Worm (Caenorhabditis elegans) whole organism, L2 larva: ENCODE data around the gene strm-1.

Experiments
- R02D3.7 ChIP-seq: fragments of 150-350 bp; optimal IDR thresholded peaks from 2 replicates; lab custom pipeline; 2014; ENCODE audit warnings: missing biosample characterization, missing genetic modification characterization
- ZK546.5 ChIP-seq: sonication (generic microtip); optimal IDR thresholded peaks from 2 replicates; lab custom pipeline; 2017; ENCODE audit warnings: missing biosample characterization, missing genetic modification characterization
- aly-2 ChIP-seq: fragments of 150-350 bp; optimal IDR thresholded peaks from 2 replicates; lab custom pipeline; 2014; ENCODE audit warnings: missing biosample characterization, missing genetic modification characterization
- elt-1 ChIP-seq: fragments of 150-350 bp; optimal IDR thresholded peaks from 2 replicates; lab custom pipeline; 2014; ENCODE audit warnings: missing biosample characterization, missing genetic modification characterization
- fos-1 ChIP-seq: fragments of 150-350 bp; optimal IDR thresholded peaks from 2 replicates; lab custom pipeline; 2014; ENCODE audit warnings: missing biosample characterization, missing genetic modification characterization
- lin-11 ChIP-seq: fragments of 150-350 bp; sonication (generic microtip); optimal IDR thresholded peaks from 2 replicates; lab custom pipeline; 2014; ENCODE audit warnings: missing biosample characterization, missing genetic modification characterization, inconsistent platforms, mixed read lengths
- lin-13 ChIP-seq: fragments of 150-350 bp; optimal IDR thresholded peaks from 2 replicates; lab custom pipeline; 2014; ENCODE audit warnings: missing biosample characterization, missing genetic modification reagents, missing genetic modification characterization
- lin-39 ChIP-seq: fragments of 150-350 bp; optimal IDR thresholded peaks from 2 replicates; lab custom pipeline; 2014; ENCODE audit warnings: missing biosample characterization, missing genetic modification reagents, missing genetic modification characterization
- lsy-2 ChIP-seq, 2 experiments: fragments of 150-350 bp in 1 of 2; sonication (generic microtip) in 1 of 2; optimal IDR thresholded peaks; 2 replicates each; lab custom pipeline; 2014 to 2017; ENCODE audit warnings: missing biosample characterization in 2 of 2, missing genetic modification characterization in 2 of 2
- nhr-11 ChIP-seq: fragments of 150-350 bp; optimal IDR thresholded peaks from 2 replicates; lab custom pipeline; 2014; ENCODE audit warnings: missing biosample characterization, missing genetic modification characterization
- nhr-77 ChIP-seq: fragments of 150-350 bp; optimal IDR thresholded peaks from 2 replicates; lab custom pipeline; 2014; ENCODE audit warnings: missing biosample characterization, missing genetic modification characterization
- unc-62 ChIP-seq: fragments of 150-350 bp; optimal IDR thresholded peaks from 2 replicates; lab custom pipeline; 2014; ENCODE audit warnings: missing biosample characterization, missing genetic modification reagents, missing genetic modification characterization
- ztf-1 ChIP-seq: fragments of 200-800 bp; sonication (Bioruptor generic); conservative IDR thresholded peaks from 2 replicates; pipeline ENCODE4 v1.3.6; 2022; ENCODE audit warnings: missing genetic modification characterization, missing compliant biosample characterization
- ztf-11 ChIP-seq: sonication (generic microtip); optimal IDR thresholded peaks from 2 replicates; lab custom pipeline; 2017; ENCODE audit warnings: missing biosample characterization, missing genetic modification characterization

ce11 chrIII:2418981-2419380 lies 17.1 kb downstream of the strm-1 start:
- no peak for TF ChIP-seq elt-1 (tag; lab: Kevin White, UChicago)
- no peak for TF ChIP-seq ZK546.5 (tag; lab: Kevin White, UChicago)
- TF ChIP-seq ztf-1 (GFP tag; lab: Robert Waterston, UW) = no peak
- TF ChIP-seq lin-13 (GFP tag; lab: Kevin White, UChicago) = no peak
- TF ChIP-seq lin-11 = no peak
- no peak for TF ChIP-seq R02D3.7
- TF ChIP-seq unc-62 (GFP tag; lab: Kevin White, UChicago) = no peak
- no peak for TF ChIP-seq nhr-11
- TF ChIP-seq ztf-11 (tag; lab: Kevin White, UChicago) = no peak
- no peak for TF ChIP-seq lsy-2 (tag; optimal IDR thresholded peaks at IDR 0.05; lab: Kevin White, UChicago)
- no peak for TF ChIP-seq aly-2 (tag; lab: Kevin White, UChicago)
- TF ChIP-seq lin-39 = no peak
- TF ChIP-seq fos-1 (tag; lab: Kevin White, UChicago) = no peak
- no peak for TF ChIP-seq nhr-77
